Worm (Caenorhabditis elegans): ENCODE data around the gene Y37D8A.6.

Y37D8A.6 gene

ce11 chrIII:12822608-12823261, 47.4 kb downstream of the Y37D8A.6 start:
- TF ChIP-seq sma-9 (GFP tag; optimal IDR thresholded peaks at IDR 0.05) (no peak), sma-9 (tag; optimal IDR thresholded peaks at IDR 0.05) (no peak), sem-4 (tag; optimal IDR thresholded peaks at IDR 0.05) (no peak), egl-27 (tag; optimal IDR thresholded peaks at IDR 0.05) (no peak), elt-3 (tag; optimal IDR thresholded peaks at IDR 0.05) (no peak), gmeb-1 (tag; optimal IDR thresholded peaks at IDR 0.05) (no peak), blmp-1 (tag; optimal IDR thresholded peaks at IDR 0.05; ENCODE audit: insufficient read depth) (no peak), lin-39 (tag; optimal IDR thresholded peaks at IDR 0.05) (no peak), ZK546.5 (tag; optimal IDR thresholded peaks at IDR 0.05) (no peak), ztf-11 (tag; optimal IDR thresholded peaks at IDR 0.05) (no peak), nhr-12 (tag; optimal IDR thresholded peaks at IDR 0.05) (no peak), crh-2 (tag; optimal IDR thresholded peaks at IDR 0.05) (no peak), ztf-4 (tag; optimal IDR thresholded peaks at IDR 0.05) (no peak), nhr-10 (tag; optimal IDR thresholded peaks at IDR 0.05) (no peak), ama-1 (optimal IDR thresholded peaks at IDR 0.05) (no peak), nhr-6 (tag; optimal IDR thresholded peaks at IDR 0.05) (no peak)

DNA sequence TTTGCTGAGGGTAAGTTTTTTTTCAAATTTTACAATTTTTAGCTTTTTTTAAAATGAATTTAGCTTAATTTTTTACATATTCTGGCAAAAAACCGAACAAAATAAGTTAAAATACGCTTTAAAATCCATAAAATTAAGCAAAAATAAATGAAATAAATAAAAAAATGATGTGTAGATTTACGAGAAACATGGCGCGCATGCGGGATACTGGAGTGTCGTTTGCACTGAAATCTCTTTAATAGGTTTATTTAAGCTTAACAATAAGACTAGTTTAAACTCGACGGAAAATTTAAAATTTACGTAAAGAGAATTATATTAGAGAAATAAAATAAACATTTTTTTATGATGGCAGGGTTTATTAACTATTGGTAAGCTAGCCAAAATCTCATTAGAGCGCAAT, 48.8 kb downstream of the Y37D8A.6 start:
- TF ChIP-seq alr-1 (tag; optimal IDR thresholded peaks at IDR 0.05) = no peak
- peak; percentile 3 for TF ChIP-seq lin-13 (GFP tag; optimal IDR thresholded peaks at IDR 0.05)
- peak in 1 of 2 experiments; percentile 47 for TF ChIP-seq lsy-2 (tag; optimal IDR thresholded peaks at IDR 0.05)
- peak; percentile 46 for TF ChIP-seq unc-55 (GFP tag; optimal IDR thresholded peaks at IDR 0.05)

DNA sequence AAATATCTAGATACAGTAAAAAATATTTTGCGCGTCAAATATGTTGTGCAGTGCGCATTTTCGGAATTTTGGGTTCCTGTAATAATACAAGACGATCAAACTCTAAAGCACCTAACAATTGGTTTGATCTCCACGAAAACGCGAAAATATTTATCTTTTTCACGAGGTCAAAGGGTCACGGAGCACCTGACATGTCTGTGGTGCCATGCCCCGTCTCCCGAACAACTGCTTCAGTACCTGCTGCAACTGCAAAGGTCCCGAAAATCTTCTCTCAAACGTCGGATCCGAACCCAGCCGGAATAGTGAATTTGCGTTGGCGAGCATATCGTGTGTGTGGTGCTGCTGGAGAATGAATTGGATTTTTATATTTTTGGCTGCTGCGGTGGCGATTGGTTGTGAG, 50.2 kb downstream of the Y37D8A.6 start, which contains the start of the genes Y37D8A.2 and Y37D8A.25:
TSS of gene Y37D8A.2 (plus strand) at position 285 of the 400 bp plus-strand sequence.
TSS of gene Y37D8A.25 (minus strand) at position 345 of the 400 bp plus-strand sequence.
- no peak for TF ChIP-seq lin-13 (GFP tag; optimal IDR thresholded peaks at IDR 0.05)
- peak; percentile 1 for TF ChIP-seq nhr-129 (tag; optimal IDR thresholded peaks at IDR 0.05)

DNA sequence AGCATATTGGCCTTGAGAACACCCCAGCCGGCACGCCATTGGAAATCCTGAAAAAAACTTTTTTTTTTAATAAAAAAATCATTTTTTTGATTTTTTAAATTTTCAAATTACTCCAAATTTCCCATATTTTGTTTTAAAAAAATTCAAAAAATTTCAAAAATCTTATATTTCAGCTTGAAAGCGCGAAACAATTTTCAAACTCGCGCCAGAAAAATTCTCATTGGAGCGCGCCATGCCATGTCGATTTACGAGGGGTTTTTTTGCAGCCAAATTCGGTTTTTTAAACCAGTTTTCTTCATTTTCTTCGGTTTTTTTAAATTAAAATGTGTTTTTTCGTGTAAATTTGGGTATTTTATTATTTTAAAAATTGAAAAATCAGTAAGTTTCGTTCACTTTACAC, 50.9 kb downstream of the Y37D8A.6 start:
- TF ChIP-seq nhr-21 (tag; optimal IDR thresholded peaks at IDR 0.05) (no peak), nhr-6 (tag; optimal IDR thresholded peaks at IDR 0.05) (no peak), nhr-129 (tag; optimal IDR thresholded peaks at IDR 0.05) (no peak), mdl-1 (tag; optimal IDR thresholded peaks at IDR 0.05) (no peak), ZK546.5 (tag; optimal IDR thresholded peaks at IDR 0.05) (no peak), peb-1 (tag; optimal IDR thresholded peaks at IDR 0.05) (no peak), unc-39 (tag; optimal IDR thresholded peaks at IDR 0.05) (no peak), R02D3.7 (tag; optimal IDR thresholded peaks at IDR 0.05) (no peak), nhr-10 (tag; optimal IDR thresholded peaks at IDR 0.05) (no peak), aly-2 (tag; optimal IDR thresholded peaks at IDR 0.05) (no peak), elt-3 (tag; optimal IDR thresholded peaks at IDR 0.05) (no peak), mbf-1 (tag; optimal IDR thresholded peaks at IDR 0.05) (no peak), sem-4 (tag; optimal IDR thresholded peaks at IDR 0.05) (no peak), unc-55 (GFP tag; optimal IDR thresholded peaks at IDR 0.05) (no peak), ztf-11 (tag; optimal IDR thresholded peaks at IDR 0.05) (no peak)

ce11 chrIII:12818050-12818738, 51.9 kb downstream of the Y37D8A.6 start, which contains the start of gene arx-5:
TSS of gene arx-5 (minus strand) at chrIII:12818100.
- TF ChIP-seq sem-4 (tag; optimal IDR thresholded peaks at IDR 0.05) (peak; percentile 4), mbf-1 (tag; optimal IDR thresholded peaks at IDR 0.05) (no peak), F13H6.1 (tag; optimal IDR thresholded peaks at IDR 0.05) (no peak), ama-1 (optimal IDR thresholded peaks at IDR 0.05) (peak; percentile 11), Y55F3AM.14 (GFP tag; optimal IDR thresholded peaks at IDR 0.05) (no peak), lsy-2 (tag; optimal IDR thresholded peaks at IDR 0.05) (peak; percentile 19 to 44), gmeb-1 (tag; optimal IDR thresholded peaks at IDR 0.05) (peak; percentile 31), nhr-21 (tag; optimal IDR thresholded peaks at IDR 0.05) (no peak), R02D3.7 (tag; optimal IDR thresholded peaks at IDR 0.05) (peak; percentile 86), mab-5 (tag; optimal IDR thresholded peaks at IDR 0.05) (no peak), unc-55 (GFP tag; optimal IDR thresholded peaks at IDR 0.05) (peak; percentile 32), elt-1 (tag; optimal IDR thresholded peaks at IDR 0.05) (no peak), C34F6.9 (tag; optimal IDR thresholded peaks at IDR 0.05) (peak; percentile 33)

Data from whole organism, L2 larva.